Worm (Caenorhabditis elegans) whole organism, dauer: ENCODE data around the gene Y54F10AM.6.

Source experiments
- unc-62 ChIP-seq: sonication (generic microtip); optimal IDR thresholded peaks from 2 replicates; lab custom pipeline; 2017; ENCODE audit warnings: missing biosample characterization, missing genetic modification reagents, missing genetic modification characterization

Y54F10AM.6 gene

DNA sequence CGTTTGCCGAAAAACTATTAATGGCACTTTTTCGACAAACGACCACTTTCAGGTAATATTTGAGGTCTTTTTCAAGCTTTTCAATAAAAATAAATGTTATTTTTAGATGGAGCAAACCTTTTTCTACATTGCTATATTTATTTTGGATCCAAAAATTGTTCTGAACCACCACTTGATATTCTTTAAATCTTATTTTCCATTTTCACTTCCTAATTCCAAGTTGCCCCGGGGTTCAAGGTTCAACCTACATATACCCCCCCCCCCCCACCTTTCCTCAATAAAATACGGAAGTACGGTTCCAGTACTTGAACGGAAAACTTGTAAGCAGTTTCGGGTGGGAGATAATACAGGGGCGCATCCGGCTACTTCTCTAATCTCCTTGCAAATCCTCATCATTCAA lies at the start of gene Y54F10AM.6:
TSS of gene Y54F10AM.6 (plus strand) at position 301 of the 400 bp plus-strand sequence.
- no peak for TF ChIP-seq unc-62 (GFP tag; lab: Kevin White, UChicago)

- no peak for TF ChIP-seq unc-62 (GFP tag; lab: Kevin White, UChicago)
Observed at ce11 chrIII:2468202-2468601, 40.4 kb upstream of the Y54F10AM.6 start, which contains the start of the genes E02H9.9 and E02H9.1. E02H9.9 (minus strand) TSS chrIII:2468302. E02H9.1 (plus strand) TSS chrIII:2468486.

ce11 chrIII:2471855-2472254 lies 36.8 kb upstream of the Y54F10AM.6 start:
- TF ChIP-seq unc-62 (GFP tag; lab: Kevin White, UChicago) = no peak

DNA sequence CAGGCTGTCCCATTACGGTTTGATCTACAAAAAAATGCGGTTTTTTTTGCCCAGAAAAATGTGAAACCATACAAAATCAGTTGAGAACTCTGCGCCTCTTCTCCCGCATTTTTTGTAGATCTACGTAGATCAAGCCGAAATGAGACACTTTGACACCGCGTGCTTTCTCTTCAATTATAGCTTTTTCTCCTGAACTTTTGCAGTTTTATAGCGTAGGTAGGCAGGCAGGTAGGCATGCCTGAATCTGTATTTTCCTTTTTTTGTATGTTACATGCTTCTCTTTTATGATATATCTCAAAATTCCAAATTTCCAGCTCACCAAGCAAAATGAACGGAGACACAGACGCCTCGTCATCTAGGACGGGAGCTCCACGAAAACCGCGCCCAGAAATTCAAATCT lies 35.1 kb upstream of the Y54F10AM.6 start, which contains the start of gene smg-6:
TSS of gene smg-6 (plus strand) at position 301 of the 400 bp plus-strand sequence.
- TF ChIP-seq unc-62 (GFP tag; lab: Kevin White, UChicago) = no peak

DNA sequence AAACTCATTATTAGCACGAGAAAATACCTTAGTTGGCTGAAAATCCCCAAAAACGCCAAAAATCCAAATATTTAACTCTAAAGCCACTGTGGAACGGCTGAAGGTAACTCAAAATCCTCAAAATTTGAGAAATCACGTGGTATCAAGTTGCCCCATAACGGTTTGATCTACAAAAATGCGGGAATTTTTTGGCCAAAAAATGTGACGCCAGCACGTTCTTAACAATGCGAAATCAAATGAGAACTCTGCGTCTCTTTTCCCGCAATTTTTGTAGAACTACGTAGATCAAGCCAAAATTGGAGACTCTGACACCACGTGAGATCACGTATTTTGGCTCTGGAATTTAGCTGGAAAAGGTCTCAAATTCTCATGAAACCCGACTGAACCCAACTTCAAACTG lies 33.8 kb upstream of the Y54F10AM.6 start:
- TF ChIP-seq unc-62 (GFP tag; lab: Kevin White, UChicago) = no peak

DNA sequence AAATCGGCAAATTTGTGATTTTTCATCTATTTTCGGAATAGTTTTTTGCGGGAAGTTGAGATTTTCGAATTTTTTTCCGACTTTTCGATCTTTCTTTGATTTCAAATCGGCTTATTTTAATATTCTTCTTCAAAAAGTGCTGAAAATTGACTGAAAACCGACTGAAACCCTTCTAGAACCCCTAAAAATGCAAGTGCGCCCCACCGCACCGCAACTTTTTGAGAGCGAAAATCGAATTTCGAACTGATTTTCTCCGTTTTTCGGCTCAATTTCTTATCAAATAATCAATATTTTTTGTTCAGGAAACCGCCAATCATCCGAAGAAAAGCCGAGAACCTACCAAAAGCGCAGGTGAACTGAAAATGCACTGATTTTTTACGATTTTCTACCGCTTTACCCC lies 31.3 kb upstream of the Y54F10AM.6 start:
- TF ChIP-seq unc-62 (GFP tag; lab: Kevin White, UChicago) = no peak

DNA sequence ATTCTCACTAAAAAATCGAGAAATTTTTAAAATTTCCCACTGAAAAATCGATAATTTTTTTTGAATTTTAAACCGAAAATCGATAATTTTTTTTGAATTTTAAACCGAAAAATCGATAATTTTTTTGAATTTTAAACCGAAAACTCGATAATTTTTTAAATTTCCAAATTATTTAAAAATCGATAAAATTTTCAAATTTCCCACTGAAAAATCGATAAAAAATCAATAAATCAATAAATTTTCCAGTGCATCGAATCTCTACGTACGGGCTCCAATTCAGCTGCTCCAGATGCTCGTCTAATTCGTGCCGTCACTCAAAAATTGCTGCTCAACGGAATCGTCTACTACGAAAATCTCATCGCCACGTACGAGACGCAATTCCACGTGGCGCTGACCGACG lies 30.0 kb upstream of the Y54F10AM.6 start:
- no peak for TF ChIP-seq unc-62 (GFP tag; lab: Kevin White, UChicago)

DNA sequence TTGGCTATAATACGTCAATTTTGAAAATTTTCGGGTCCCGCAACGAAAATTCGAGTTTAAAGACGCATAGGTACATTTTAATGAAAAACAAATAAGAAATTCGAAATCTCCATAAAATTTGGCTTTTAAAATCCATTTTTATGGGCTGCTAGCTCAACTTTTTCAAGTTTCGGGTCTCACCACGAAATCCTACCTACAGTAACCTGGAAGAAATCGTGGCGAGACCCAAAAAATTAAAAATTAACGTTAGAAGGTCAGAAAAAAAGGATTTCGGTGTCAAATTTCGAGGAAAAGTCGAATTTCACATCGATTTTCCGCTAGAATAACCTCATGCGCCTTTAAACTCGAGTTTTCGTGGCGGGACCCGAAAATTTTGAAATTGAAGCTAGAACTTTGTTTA lies 26.4 kb upstream of the Y54F10AM.6 start:
- no peak for TF ChIP-seq unc-62 (GFP tag; lab: Kevin White, UChicago)

ce11 chrIII:2482754-2483153 lies 25.9 kb upstream of the Y54F10AM.6 start:
- TF ChIP-seq unc-62 (GFP tag; lab: Kevin White, UChicago) = no peak

DNA sequence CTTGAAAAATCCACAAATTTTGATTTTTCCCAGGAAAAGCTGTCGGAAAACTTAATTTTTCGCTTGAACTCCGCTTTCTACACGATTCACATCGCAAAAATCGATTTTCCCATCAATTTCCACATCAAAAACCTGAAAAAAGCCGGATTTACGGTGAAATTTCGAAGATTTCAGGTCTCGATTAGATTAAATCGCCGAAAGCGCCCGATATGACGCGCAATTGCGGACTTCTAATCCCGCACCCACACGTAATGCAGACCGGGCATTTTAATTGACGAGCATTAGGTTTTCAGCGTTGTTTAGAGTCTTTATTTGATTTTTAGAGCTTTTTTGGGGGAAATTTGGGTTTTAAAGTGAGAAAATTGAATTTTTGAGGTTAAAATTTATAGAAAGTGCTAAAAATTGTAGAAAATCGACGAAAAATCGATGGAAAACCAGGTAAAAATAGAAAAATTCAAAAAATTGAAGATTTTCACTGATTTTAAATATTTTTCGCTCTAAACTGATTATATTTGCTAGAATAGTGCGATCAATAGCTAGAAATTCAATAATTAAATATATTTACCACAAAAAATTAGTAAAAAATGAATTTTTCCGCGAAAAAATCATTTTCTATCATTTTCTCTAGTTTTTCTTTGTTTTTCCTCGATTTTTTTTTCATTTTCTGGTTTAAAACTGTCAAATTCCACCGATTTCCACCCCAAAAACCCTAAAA lies 21.4 kb upstream of the Y54F10AM.6 start, which contains the start of gene Y54F10AL.1:
TSS of gene Y54F10AL.1 (plus strand) at position 665 of the 715 bp plus-strand sequence.
- TF ChIP-seq unc-62 (GFP tag; lab: Kevin White, UChicago) = no peak

- no peak for TF ChIP-seq unc-62 (GFP tag; lab: Kevin White, UChicago)
Observed at ce11 chrIII:2506463-2506862, 2.2 kb upstream of the Y54F10AM.6 start.

DNA sequence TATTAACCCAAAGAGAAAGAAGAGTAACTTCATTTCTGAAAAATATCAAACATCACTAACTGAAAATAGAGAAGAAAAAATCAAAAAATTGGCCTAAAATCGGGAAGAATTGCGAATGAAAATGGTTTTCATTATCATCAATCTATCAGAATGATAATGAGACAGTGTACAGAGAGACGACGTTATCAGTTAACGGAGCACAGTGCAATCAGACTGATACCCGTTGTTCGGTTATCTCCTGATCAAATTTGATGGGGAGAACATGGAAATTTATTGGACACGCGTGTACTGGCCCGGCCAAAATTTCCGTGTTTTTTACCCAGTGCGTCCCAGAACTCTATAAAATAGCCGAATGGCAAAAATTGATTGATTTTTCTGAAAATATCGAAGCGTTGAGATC lies 680 bp upstream of the Y54F10AM.6 start, which contains the start of gene Y54F10AM.8:
TSS of gene Y54F10AM.8 (minus strand) at position 35 of the 400 bp plus-strand sequence.
- TF ChIP-seq unc-62 (GFP tag; lab: Kevin White, UChicago) = no peak

DNA sequence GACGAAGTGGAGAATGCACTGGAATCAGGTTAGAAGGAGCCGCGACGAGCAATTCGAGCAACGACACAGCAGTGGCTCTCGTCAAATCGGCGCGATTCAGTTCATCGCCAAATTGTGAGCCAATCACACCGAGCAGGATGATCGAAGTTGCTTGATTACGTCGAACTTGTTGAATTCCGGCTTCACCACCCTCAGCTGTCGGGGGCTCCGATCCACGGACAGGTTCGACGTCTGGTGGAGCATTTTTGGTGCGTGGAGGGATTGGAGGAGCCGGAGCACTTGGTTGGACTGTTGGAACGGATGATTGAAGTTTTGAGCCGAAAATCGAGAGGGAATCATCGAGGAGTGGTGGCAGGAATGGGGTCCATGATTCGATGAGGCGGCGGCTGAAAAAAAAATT lies 6.8 kb downstream of the Y54F10AM.6 start:
- TF ChIP-seq unc-62 (GFP tag; lab: Kevin White, UChicago) = no peak

- no peak for TF ChIP-seq unc-62 (GFP tag; lab: Kevin White, UChicago)
Observed at ce11 chrIII:2528621-2529113, 20.0 kb downstream of the Y54F10AM.6 start, which contains the start of the genes Y54F10AM.15, rbc-2 and ndua-8. Y54F10AM.15 (minus strand) TSS chrIII:2528679. rbc-2 (minus strand) TSS chrIII:2528689. ndua-8 (plus strand) TSS chrIII:2529063.

ce11 chrIII:2530313-2530712 lies 21.7 kb downstream of the Y54F10AM.6 start, which contains the start of gene cone-1:
cone-1 (plus strand) TSS chrIII:2530613.
- TF ChIP-seq unc-62 (GFP tag; lab: Kevin White, UChicago) = no peak

DNA sequence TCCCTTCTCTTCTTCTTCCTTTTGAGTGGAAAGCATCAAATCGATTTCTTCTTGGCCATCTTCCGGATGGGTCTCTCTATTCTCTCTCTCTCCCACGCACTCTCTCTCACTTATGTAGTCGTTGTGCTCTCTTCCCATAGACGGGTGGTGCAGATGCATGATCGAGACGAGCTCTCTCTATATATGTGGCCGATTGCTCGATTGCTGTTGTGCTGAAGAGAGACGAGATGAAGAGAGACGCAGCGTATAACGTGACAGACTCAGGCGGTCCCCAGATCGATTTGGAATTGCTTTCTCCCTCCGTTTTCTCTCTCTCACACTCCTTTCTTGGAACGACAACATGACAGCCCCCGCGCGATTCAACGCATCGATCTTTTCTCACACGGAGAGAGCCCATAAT lies 24.1 kb downstream of the Y54F10AM.6 start:
- no peak for TF ChIP-seq unc-62 (GFP tag; lab: Kevin White, UChicago)
